Fruit fly (Drosophila melanogaster) whole organism, embryonic: ENCODE results near the gene CG1273.

Experiments used
- Antp ChIP-seq: fragments of 200-800 bp; sonication (Bioruptor generic); optimal IDR thresholded peaks from 3 replicates; lab custom pipeline; 2016; ENCODE audit warnings: missing biosample characterization, missing genetic modification characterization
- Atf-2 ChIP-seq: fragments of 200-800 bp; sonication (Bioruptor generic); optimal IDR thresholded peaks from 2 replicates; lab custom pipeline; 2016; ENCODE audit warnings: missing biosample characterization, missing genetic modification characterization
- CG10209 ChIP-seq: fragments of 200-800 bp; sonication (Bioruptor generic); optimal IDR thresholded peaks from 3 replicates; lab custom pipeline; 2017; ENCODE audit warnings: missing biosample characterization, mild to moderate bottlenecking, missing genetic modification characterization, missing genetic modification reagents
- CG10565 ChIP-seq: fragments of 200-800 bp; sonication (Bioruptor generic); optimal IDR thresholded peaks from 3 replicates; lab custom pipeline; 2016; ENCODE audit warnings: missing biosample characterization, mild to moderate bottlenecking, missing genetic modification characterization
- CG11398 ChIP-seq: fragments of 200-800 bp; sonication (Bioruptor generic); optimal IDR thresholded peaks from 2 replicates; lab custom pipeline; 2016; ENCODE audit warnings: missing biosample characterization, missing genetic modification characterization
- CG12155 ChIP-seq: fragments of 200-800 bp; sonication (Bioruptor generic); optimal IDR thresholded peaks from 3 replicates; lab custom pipeline; 2016; ENCODE audit warnings: missing biosample characterization, missing genetic modification characterization
- CG1233 ChIP-seq: fragments of 200-800 bp; sonication (Bioruptor generic); optimal IDR thresholded peaks from 4 replicates; lab custom pipeline; 2018; ENCODE audit warnings: missing biosample characterization, mild to moderate bottlenecking, missing genetic modification characterization
- CG14014 ChIP-seq: fragments of 200-800 bp; sonication (Bioruptor generic); IDR thresholded peaks from 2 replicates; pipeline ENCODE4 v1.3.6; 2022; ENCODE audit warnings: missing biosample characterization, missing genetic modification characterization
- CG15011 ChIP-seq: fragments of 200-800 bp; sonication (Bioruptor generic); optimal IDR thresholded peaks from 3 replicates; lab custom pipeline; 2018; ENCODE audit warnings: missing biosample characterization, mild to moderate bottlenecking, missing genetic modification characterization
- CG16863 ChIP-seq: fragments of 200-800 bp; sonication (Bioruptor generic); optimal IDR thresholded peaks from 3 replicates; lab custom pipeline; 2016; ENCODE audit warnings: missing biosample characterization, missing genetic modification characterization
- CG2202 ChIP-seq: fragments of 200-800 bp; sonication (Bioruptor generic); optimal IDR thresholded peaks from 2 replicates; lab custom pipeline; 2018; ENCODE audit warnings: missing biosample characterization, mild to moderate bottlenecking, missing genetic modification characterization
- CG2712 ChIP-seq: fragments of 200-800 bp; optimal IDR thresholded peaks from 3 replicates; lab custom pipeline; 2019; ENCODE audit warnings: missing biosample characterization, mild to moderate bottlenecking, missing genetic modification characterization, moderate library complexity
- CG2875 ChIP-seq: fragments of 200-800 bp; sonication (Bioruptor generic); optimal IDR thresholded peaks from 2 replicates; lab custom pipeline; 2017; ENCODE audit warnings: missing biosample characterization, mild to moderate bottlenecking, missing genetic modification characterization, missing genetic modification reagents
- CG31365 ChIP-seq: fragments of 200-800 bp; sonication (Bioruptor generic); optimal IDR thresholded peaks from 2 replicates; lab custom pipeline; 2018; ENCODE audit warnings: missing biosample characterization, mild to moderate bottlenecking, missing genetic modification characterization
- CG34224 ChIP-seq: fragments of 200-800 bp; sonication (Bioruptor generic); IDR thresholded peaks from 3 replicates; pipeline ENCODE4 v1.3.6; 2022; ENCODE audit warnings: missing biosample characterization, missing genetic modification characterization; ENCODE audit not compliant: partially characterized antibody
- CG34422 ChIP-seq: fragments of 200-800 bp; sonication (Bioruptor generic); IDR thresholded peaks from 3 replicates; pipeline ENCODE4 v1.3.6; 2022; ENCODE audit warnings: missing biosample characterization, missing genetic modification characterization
- CG4404 ChIP-seq: fragments of 200-800 bp; sonication (Bioruptor generic); IDR thresholded peaks from 2 replicates; pipeline ENCODE4 v1.3.6; 2022; ENCODE audit warnings: missing biosample characterization, missing genetic modification characterization
- CG6654 ChIP-seq: fragments of 200-800 bp; sonication (Bioruptor generic); optimal IDR thresholded peaks from 2 replicates; lab custom pipeline; 2017; ENCODE audit warnings: missing biosample characterization, mild to moderate bottlenecking, missing genetic modification characterization
- CoRest ChIP-seq: fragments of 200-800 bp; sonication (Bioruptor generic); optimal IDR thresholded peaks from 3 replicates; lab custom pipeline; 2018; ENCODE audit warnings: missing biosample characterization, mild to moderate bottlenecking, missing genetic modification characterization, moderate library complexity
- Eip74EF ChIP-seq, 2 experiments: fragments of 200-800 bp in 1 of 2; fragments of >200 bp in 1 of 2; sonication (Bioruptor generic) in 1 of 2; optimal IDR thresholded peaks; 2 replicates each; lab custom pipeline; 2017 to 2019; ENCODE audit warnings: missing biosample characterization in 2 of 2, missing genetic modification characterization in 2 of 2, mild to moderate bottlenecking in 1 of 2, moderate library complexity in 1 of 2
- Gug ChIP-seq: fragments of 200-800 bp; sonication (Bioruptor generic); IDR thresholded peaks from 4 replicates; pipeline ENCODE4 v1.3.6; 2022; ENCODE audit warnings: missing biosample characterization, missing genetic modification characterization
- Lpt ChIP-seq: fragments of >200 bp; optimal IDR thresholded peaks from 2 replicates; lab custom pipeline; 2018; ENCODE audit warnings: missing biosample characterization, missing genetic modification characterization
- Sry-δ ChIP-seq: fragments of 200-800 bp; sonication (Bioruptor generic); optimal IDR thresholded peaks from 2 replicates; lab custom pipeline; 2016; ENCODE audit warnings: missing biosample characterization, missing genetic modification characterization
- TFAM ChIP-seq: fragments of 200-800 bp; sonication (Bioruptor generic); optimal IDR thresholded peaks from 2 replicates; lab custom pipeline; 2017; ENCODE audit warnings: missing biosample characterization, missing genetic modification characterization, inconsistent platforms
- Taf1 ChIP-seq: fragments of 200-800 bp; sonication (Bioruptor generic); IDR thresholded peaks from 2 replicates; pipeline ENCODE4 v1.3.6; 2022; ENCODE audit warnings: missing biosample characterization, missing genetic modification characterization
- ab ChIP-seq: fragments of 200-800 bp; sonication (Bioruptor generic); optimal IDR thresholded peaks from 2 replicates; lab custom pipeline; 2016; ENCODE audit warnings: missing biosample characterization, missing genetic modification characterization
- ara ChIP-seq: fragments of 200-800 bp; sonication (Bioruptor generic); IDR thresholded peaks from 2 replicates; pipeline ENCODE4 v1.3.6; 2022; ENCODE audit warnings: missing biosample characterization, missing genetic modification characterization
- az2 ChIP-seq: fragments of 200-800 bp; sonication (Bioruptor generic); optimal IDR thresholded peaks from 3 replicates; lab custom pipeline; 2016; ENCODE audit warnings: missing biosample characterization, missing genetic modification characterization
- cg ChIP-seq: fragments of 200-800 bp; sonication (Bioruptor generic); optimal IDR thresholded peaks from 3 replicates; lab custom pipeline; 2019; ENCODE audit warnings: missing biosample characterization, mild to moderate bottlenecking, missing genetic modification characterization, moderate library complexity
- chm ChIP-seq: fragments of 200-800 bp; sonication (Bioruptor generic); IDR thresholded peaks from 2 replicates; pipeline ENCODE4 v1.3.6; 2022; ENCODE audit warnings: missing biosample characterization, missing genetic modification characterization
- croc ChIP-seq: fragments of 200-800 bp; sonication (Bioruptor generic); conservative IDR thresholded peaks from 3 replicates; pipeline ENCODE4 v1.3.6; 2022; ENCODE audit warnings: missing biosample characterization, missing genetic modification characterization
- crol ChIP-seq: fragments of 200-800 bp; sonication (Bioruptor generic); IDR thresholded peaks from 2 replicates; pipeline ENCODE4 v1.3.6; 2022; ENCODE audit warnings: missing biosample characterization, missing genetic modification characterization
- dati ChIP-seq: fragments of 200-800 bp; sonication (Bioruptor generic); IDR thresholded peaks from 2 replicates; pipeline ENCODE4 v1.3.6; 2022; ENCODE audit warnings: missing biosample characterization, missing genetic modification characterization
- dm ChIP-seq: fragments of 200-800 bp; sonication (Bioruptor generic); optimal IDR thresholded peaks from 3 replicates; lab custom pipeline; 2016; ENCODE audit warnings: missing biosample characterization, missing genetic modification characterization
- fd64A ChIP-seq: fragments of 200-800 bp; sonication (Bioruptor generic); optimal IDR thresholded peaks from 3 replicates; lab custom pipeline; 2018; ENCODE audit warnings: missing biosample characterization, mild to moderate bottlenecking, missing genetic modification characterization
- fu2 ChIP-seq: fragments of 200-800 bp; sonication (Bioruptor generic); optimal IDR thresholded peaks from 2 replicates; lab custom pipeline; 2016; ENCODE audit warnings: missing biosample characterization, missing genetic modification characterization
- gro ChIP-seq: fragments of 200-800 bp; sonication (Bioruptor generic); optimal IDR thresholded peaks from 2 replicates; lab custom pipeline; 2016; ENCODE audit warnings: missing biosample characterization, missing genetic modification characterization
- lmd ChIP-seq: fragments of 200-800 bp; sonication (Bioruptor generic); IDR thresholded peaks from 2 replicates; pipeline ENCODE4 v1.3.6; 2022; ENCODE audit warnings: missing biosample characterization, missing genetic modification characterization
- lola ChIP-seq, 3 experiments: fragments of >200 bp in 2 of 3; fragments of 200-800 bp in 1 of 3; sonication (Bioruptor generic) in 1 of 3; optimal IDR thresholded peaks; 2 replicates each; lab custom pipeline; 2017 to 2019; ENCODE audit warnings: missing biosample characterization in 3 of 3, missing genetic modification characterization in 3 of 3, mild to moderate bottlenecking in 1 of 3, moderate library complexity in 1 of 3
- luna ChIP-seq: fragments of 200-800 bp; sonication (Bioruptor generic); optimal IDR thresholded peaks from 2 replicates; lab custom pipeline; 2016; ENCODE audit warnings: missing biosample characterization, missing genetic modification characterization
- nerfin-1 ChIP-seq: fragments of 200-800 bp; sonication (Bioruptor generic); optimal IDR thresholded peaks from 3 replicates; lab custom pipeline; 2019; ENCODE audit warnings: missing biosample characterization, mild to moderate bottlenecking, missing genetic modification characterization, moderate library complexity
- org-1 ChIP-seq: fragments of 200-800 bp; sonication (Bioruptor generic); optimal IDR thresholded peaks from 2 replicates; lab custom pipeline; 2017; ENCODE audit warnings: missing biosample characterization, missing genetic modification characterization
- pb ChIP-seq: fragments of 200-800 bp; sonication (Bioruptor generic); optimal IDR thresholded peaks from 3 replicates; lab custom pipeline; 2016; ENCODE audit warnings: missing biosample characterization, missing genetic modification characterization
- repo ChIP-seq: fragments of 200-800 bp; sonication (Bioruptor generic); optimal IDR thresholded peaks from 2 replicates; lab custom pipeline; 2016; ENCODE audit warnings: missing biosample characterization, missing genetic modification characterization
- salm ChIP-seq: fragments of 200-800 bp; sonication (Bioruptor generic); optimal IDR thresholded peaks from 2 replicates; lab custom pipeline; 2018; ENCODE audit warnings: missing biosample characterization, mild to moderate bottlenecking, missing genetic modification characterization
- sima ChIP-seq: fragments of 200-800 bp; sonication (Bioruptor generic); optimal IDR thresholded peaks from 2 replicates; lab custom pipeline; 2016; ENCODE audit warnings: missing biosample characterization, missing genetic modification characterization
- sqz ChIP-seq: fragments of 200-800 bp; sonication (Bioruptor generic); optimal IDR thresholded peaks from 3 replicates; lab custom pipeline; 2018; ENCODE audit warnings: missing biosample characterization, mild to moderate bottlenecking, missing genetic modification characterization
- stwl ChIP-seq: fragments of 200-800 bp; sonication (Bioruptor generic); optimal IDR thresholded peaks from 3 replicates; lab custom pipeline; 2018; ENCODE audit warnings: missing biosample characterization, mild to moderate bottlenecking, missing genetic modification characterization, moderate library complexity
- trh ChIP-seq: fragments of 200-800 bp; sonication (Bioruptor generic); optimal IDR thresholded peaks from 2 replicates; lab custom pipeline; 2016; ENCODE audit warnings: missing biosample characterization, missing genetic modification characterization
- vfl ChIP-seq: fragments of 200-800 bp; sonication (Bioruptor generic); optimal IDR thresholded peaks from 2 replicates; lab custom pipeline; 2016; ENCODE audit warnings: missing biosample characterization, missing genetic modification characterization
- vnd ChIP-seq: fragments of 200-800 bp; sonication (Bioruptor generic); IDR thresholded peaks from 3 replicates; pipeline ENCODE4 v1.3.6; 2022; ENCODE audit warnings: missing biosample characterization, missing genetic modification characterization; ENCODE audit not compliant: partially characterized antibody

CG1273 gene

dm6 chr3L:4272167-4272773 is 8.8 kb downstream of the CG1273 start (continued):
- TF ChIP-seq CG6654 (GFP tag; lab: Kevin White, UChicago): no peak
- no peak for TF ChIP-seq CG11398 (GFP tag; lab: Kevin White, UChicago)
- TF ChIP-seq CG2875: peak; percentile 64
- no peak for TF ChIP-seq TFAM
- no peak for TF ChIP-seq Taf1 (GFP tag; lab: Robert Waterston, UW)
- TF ChIP-seq CG31365 (tag; lab: Kevin White, UChicago): no peak
- no peak for TF ChIP-seq CG34422 (GFP tag; lab: Robert Waterston, UW)
- TF ChIP-seq ara (GFP tag; lab: Robert Waterston, UW): peak; percentile 19; the same call in 1 of the 2 replicates
- TF ChIP-seq trh (GFP tag; lab: Kevin White, UChicago): no peak
- TF ChIP-seq lola (GFP tag; optimal IDR thresholded peaks at IDR 0.05; lab: Kevin White, UChicago): peak in 1 of 3 experiments; percentile 31
- TF ChIP-seq sqz (GFP tag; lab: Kevin White, UChicago): no peak
- no peak for TF ChIP-seq fd64A (GFP tag; lab: Kevin White, UChicago)
- no peak for TF ChIP-seq lmd (GFP tag; lab: Robert Waterston, UW)
- no peak for TF ChIP-seq Atf-2 (GFP tag; lab: Kevin White, UChicago)
- peak; percentile 36 for TF ChIP-seq CG10209 (GFP tag; lab: Kevin White, UChicago)
- TF ChIP-seq Eip74EF (GFP tag; optimal IDR thresholded peaks at IDR 0.05; lab: Kevin White, UChicago): no peak
- no peak for TF ChIP-seq CG10565 (GFP tag; lab: Kevin White, UChicago)
- TF ChIP-seq crol (GFP tag; lab: Robert Waterston, UW): no peak
- no peak for TF ChIP-seq pb (GFP tag; lab: Kevin White, UChicago)
- no peak for TF ChIP-seq CG4404 (GFP tag; lab: Robert Waterston, UW)
- TF ChIP-seq az2 (GFP tag; lab: Kevin White, UChicago): no peak
- no peak for TF ChIP-seq CG34224
- peak; percentile 2 for TF ChIP-seq CG16863 (GFP tag; lab: Kevin White, UChicago)
- TF ChIP-seq dati (GFP tag; lab: Robert Waterston, UW): no peak
- TF ChIP-seq CG14014: no peak
- no peak for TF ChIP-seq fu2
- peak; percentile 62; the same call in 1 of the 2 replicates for TF ChIP-seq chm (GFP tag; lab: Robert Waterston, UW)
- peak; percentile 16 for TF ChIP-seq salm (tag; lab: Kevin White, UChicago)
- no peak for TF ChIP-seq luna (GFP tag; lab: Kevin White, UChicago)
- no peak for TF ChIP-seq Gug (GFP tag; lab: Robert Waterston, UW)
- no peak for TF ChIP-seq vnd (GFP tag; lab: Robert Waterston, UW)
- TF ChIP-seq CoRest: no peak
- no peak for TF ChIP-seq croc
- peak; percentile 23 for TF ChIP-seq CG2712
- no peak for TF ChIP-seq stwl (tag; lab: Kevin White, UChicago)
- peak; percentile 6 for TF ChIP-seq nerfin-1
- peak; percentile 33 for TF ChIP-seq CG1233 (GFP tag; lab: Kevin White, UChicago)
- TF ChIP-seq dm: no peak
- no peak for TF ChIP-seq repo (GFP tag; lab: Kevin White, UChicago)
- TF ChIP-seq Antp (GFP tag; lab: Kevin White, UChicago): no peak
- no peak for TF ChIP-seq CG12155 (GFP tag; lab: Kevin White, UChicago)
- TF ChIP-seq cg (GFP tag; lab: Kevin White, UChicago): no peak
- peak; percentile 2 for TF ChIP-seq CG15011 (GFP tag; lab: Kevin White, UChicago)
- TF ChIP-seq org-1 (GFP tag; lab: Kevin White, UChicago): peak; percentile 9
- no peak for TF ChIP-seq sima (GFP tag; lab: Kevin White, UChicago)
- no peak for TF ChIP-seq ab
- no peak for TF ChIP-seq Sry-δ (GFP tag; lab: Kevin White, UChicago)
- no peak for TF ChIP-seq Lpt (GFP tag; lab: Kevin White, UChicago)
- TF ChIP-seq gro (GFP tag; lab: Kevin White, UChicago): no peak
- TF ChIP-seq CG2202 (tag; lab: Kevin White, UChicago): peak; percentile 71
- no peak for TF ChIP-seq vfl (GFP tag; lab: Kevin White, UChicago)
